Fruit fly (Drosophila melanogaster): ENCODE measurements around the gene CG12104.

The CG12104 gene

dm6 chr3L:1637652-1638051 is 35.2 kb upstream of the CG12104 start, which contains the start of gene nSyb (continued):
- TF ChIP-seq Sry-β (GFP tag; optimal IDR thresholded peaks at IDR 0.05) (no peak), ab (GFP tag; optimal IDR thresholded peaks at IDR 0.05) (no peak), Dp (GFP tag; optimal IDR thresholded peaks at IDR 0.05) (peak; percentile 48), CG15601 (tag; optimal IDR thresholded peaks at IDR 0.05) (no peak)

- TF ChIP-seq Elba2 (GFP tag; optimal IDR thresholded peaks at IDR 0.05) (peak; percentile 12), z (GFP tag; IDR thresholded peaks at IDR 0.05) (0 out of 3 replicates have a peak, but pooled peaks have one; percentile 22), CG1832 (GFP tag; optimal IDR thresholded peaks at IDR 0.05) (peak; percentile 27), NC2α (GFP tag; optimal IDR thresholded peaks at IDR 0.05) (no peak), lmd (GFP tag; IDR thresholded peaks at IDR 0.05) (no peak), CG10274 (GFP tag; optimal IDR thresholded peaks at IDR 0.05) (no peak), CG12391 (tag; optimal IDR thresholded peaks at IDR 0.05) (no peak), Med (GFP tag) (peak; percentile 50), seq (GFP tag; IDR thresholded peaks at IDR 0.05) (peak; percentile 37; the same call in 1 of the 2 replicates), CG15514 (GFP tag; optimal IDR thresholded peaks at IDR 0.05) (no peak), Trl (optimal IDR thresholded peaks at IDR 0.05) (peak; percentile 55 to 76), Trl (GFP tag; optimal IDR thresholded peaks at IDR 0.05) (no peak)
Measured at dm6 chr3L:1636886-1637285, 34.4 kb upstream of the CG12104 start.

- TF ChIP-seq sisA (GFP tag; IDR thresholded peaks at IDR 0.05), result peak; percentile 30; the same call in 1 of the 2 replicates
- TF ChIP-seq Hmr (GFP tag; optimal IDR thresholded peaks at IDR 0.05), result peak; percentile 49
- no peak for TF ChIP-seq ssp (GFP tag; IDR thresholded peaks at IDR 0.05)
- TF ChIP-seq CG15514 (GFP tag; optimal IDR thresholded peaks at IDR 0.05), result peak; percentile 5
- TF ChIP-seq tin (GFP tag; optimal IDR thresholded peaks at IDR 0.05), result no peak
- peak; percentile 27; the same call in 1 of the 2 replicates for TF ChIP-seq E2f2 (GFP tag; IDR thresholded peaks at IDR 0.05)
- no peak for TF ChIP-seq Six4 (GFP tag; optimal IDR thresholded peaks at IDR 0.05)
- TF ChIP-seq pfk (GFP tag; optimal IDR thresholded peaks at IDR 0.05), result no peak
- TF ChIP-seq Vsx1 (GFP tag; optimal IDR thresholded peaks at IDR 0.05), result no peak
- TF ChIP-seq gcm2 (GFP tag; optimal IDR thresholded peaks at IDR 0.05), result no peak
- TF ChIP-seq rib (GFP tag; IDR thresholded peaks at IDR 0.05), result no peak
- TF ChIP-seq CG6654 (GFP tag; optimal IDR thresholded peaks at IDR 0.05), result no peak
- TF ChIP-seq CG12744 (GFP tag; optimal IDR thresholded peaks at IDR 0.05), result no peak
- TF ChIP-seq CG13424 (tag; optimal IDR thresholded peaks at IDR 0.05), result no peak
- TF ChIP-seq CG12071 (GFP tag; optimal IDR thresholded peaks at IDR 0.05), result no peak
- no peak for TF ChIP-seq Dip2 (GFP tag; IDR thresholded peaks at IDR 0.05)
- no peak for TF ChIP-seq oc (tag; optimal IDR thresholded peaks at IDR 0.05)
- no peak for TF ChIP-seq CG5180 (GFP tag; optimal IDR thresholded peaks at IDR 0.05)
- TF ChIP-seq Hr3 (GFP tag; optimal IDR thresholded peaks at IDR 0.05), result no peak
- 0 out of 2 replicates have a peak, but pooled peaks have one; percentile 13 for TF ChIP-seq Rfx (GFP tag; IDR thresholded peaks at IDR 0.05)
- peak; percentile 16 for TF ChIP-seq CG7786 (GFP tag; optimal IDR thresholded peaks at IDR 0.05)
- no peak for TF ChIP-seq mld (GFP tag; IDR thresholded peaks at IDR 0.05; ENCODE audit: partially characterized antibody)
- peak; percentile 40 for TF ChIP-seq Deaf1 (tag; optimal IDR thresholded peaks at IDR 0.05)
- no peak for TF ChIP-seq CG6175 (GFP tag; IDR thresholded peaks at IDR 0.05)
- peak; percentile 15 for TF ChIP-seq CG30403 (GFP tag; optimal IDR thresholded peaks at IDR 0.05)
- TF ChIP-seq E2f1 (GFP tag; IDR thresholded peaks at IDR 0.05), result no peak
- 0 out of 2 replicates have a peak, but pooled peaks have one; percentile 35 for TF ChIP-seq Atf6 (GFP tag; IDR thresholded peaks at IDR 0.05)
- peak; percentile 13 for TF ChIP-seq CG7556 (GFP tag; optimal IDR thresholded peaks at IDR 0.05)
- 0 out of 2 replicates have a peak, but pooled peaks have one; percentile 13 for TF ChIP-seq CG14014 (GFP tag; IDR thresholded peaks at IDR 0.05)
- TF ChIP-seq CG13296 (GFP tag; optimal IDR thresholded peaks at IDR 0.05), result no peak
- TF ChIP-seq HLH3B (GFP tag; IDR thresholded peaks at IDR 0.05), result peak; percentile 34; the same call in 1 of the 2 replicates
- TF ChIP-seq pzg (GFP tag; optimal IDR thresholded peaks at IDR 0.05), result peak; percentile 4
Measured at dm6 chr3L:1629064-1629777, 26.7 kb upstream of the CG12104 start, which contains the start of gene GC. Gene GC, minus strand, starts transcription at chr3L:1629301.
